Fruit fly (Drosophila melanogaster) whole organism, adult: ENCODE data around the gene SIFaR.
A peak's percentile ranks its signal among the peaks of the same experiment; 100 is the strongest.

Source experiments
- CG11617 ChIP-seq: fragments of 200-800 bp; sonication (Bioruptor generic); optimal IDR thresholded peaks from 2 replicates; lab custom pipeline; 2017; ENCODE audit warnings: mild to moderate bottlenecking, missing biosample characterization, missing genetic modification reagents, missing genetic modification characterization
- CG12768 ChIP-seq: fragments of 200-800 bp; sonication (Bioruptor generic); optimal IDR thresholded peaks from 2 replicates; lab custom pipeline; 2017; ENCODE audit warnings: missing biosample characterization, missing genetic modification characterization, mild to moderate bottlenecking, moderate library complexity, missing genetic modification reagents
- CG14711 ChIP-seq: fragments of 200-800 bp; sonication (Bioruptor generic); optimal IDR thresholded peaks from 2 replicates; lab custom pipeline; 2018; ENCODE audit warnings: missing biosample characterization, mild to moderate bottlenecking, missing genetic modification characterization, moderate library complexity
- CG1620 ChIP-seq: fragments of 200-800 bp; sonication (Bioruptor generic); optimal IDR thresholded peaks from 2 replicates; lab custom pipeline; 2016; ENCODE audit warnings: missing biosample characterization, missing genetic modification characterization
- CG33017 ChIP-seq: fragments of 200-800 bp; sonication (Bioruptor generic); optimal IDR thresholded peaks from 2 replicates; lab custom pipeline; 2018; ENCODE audit warnings: missing biosample characterization, mild to moderate bottlenecking, missing genetic modification characterization, moderate library complexity
- CG5204 ChIP-seq: fragments of 200-800 bp; sonication (Bioruptor generic); optimal IDR thresholded peaks from 2 replicates; lab custom pipeline; 2016; ENCODE audit warnings: missing biosample characterization, missing genetic modification characterization
- CG7045 ChIP-seq: fragments of 200-800 bp; sonication (Bioruptor generic); optimal IDR thresholded peaks from 2 replicates; lab custom pipeline; 2017; ENCODE audit warnings: missing biosample characterization, mild to moderate bottlenecking, missing genetic modification characterization
- CG7101 ChIP-seq: fragments of 200-800 bp; sonication (Bioruptor generic); optimal IDR thresholded peaks from 2 replicates; lab custom pipeline; 2018; ENCODE audit warnings: missing biosample characterization, mild to moderate bottlenecking, missing genetic modification characterization, moderate library complexity
- Clk ChIP-seq: fragments of 200-800 bp; sonication (Bioruptor generic); optimal IDR thresholded peaks from 2 replicates; lab custom pipeline; 2017; ENCODE audit warnings: missing biosample characterization, missing genetic modification characterization
- Crg-1 ChIP-seq: fragments of 200-800 bp; sonication (Bioruptor generic); optimal IDR thresholded peaks from 2 replicates; lab custom pipeline; 2016; ENCODE audit warnings: missing biosample characterization, missing genetic modification characterization
- Hr96 ChIP-seq: fragments of 200-800 bp; sonication (Bioruptor generic); optimal IDR thresholded peaks from 2 replicates; lab custom pipeline; 2016; ENCODE audit warnings: missing biosample characterization, missing genetic modification characterization
- Mnt ChIP-seq: fragments of 200-800 bp; sonication (Bioruptor generic); optimal IDR thresholded peaks from 2 replicates; lab custom pipeline; 2016; ENCODE audit warnings: missing biosample characterization, mild to moderate bottlenecking, missing genetic modification characterization
- bab1 ChIP-seq: fragments of 200-800 bp; sonication (Bioruptor generic); optimal IDR thresholded peaks from 3 replicates; lab custom pipeline; 2019; ENCODE audit warnings: missing biosample characterization, mild to moderate bottlenecking, missing genetic modification characterization, moderate library complexity
- cic ChIP-seq: fragments of 200-800 bp; sonication (Bioruptor generic); optimal IDR thresholded peaks from 2 replicates; lab custom pipeline; 2017; ENCODE audit warnings: missing biosample characterization, mild to moderate bottlenecking, missing genetic modification characterization, moderate library complexity
- cnc ChIP-seq, 2 experiments: fragments of >200 bp; optimal IDR thresholded peaks; 2 replicates each; lab custom pipeline; 2017
- kay ChIP-seq: fragments of 200-800 bp; sonication (Bioruptor generic); peaks from one replicate; lab custom pipeline; 2016; ENCODE audit warnings: missing biosample characterization, missing genetic modification characterization, borderline replicate concordance
- ovo ChIP-seq: fragments of 200-800 bp; sonication (Bioruptor generic); optimal IDR thresholded peaks from 2 replicates; lab custom pipeline; 2016; ENCODE audit warnings: missing biosample characterization, missing genetic modification characterization
- pad ChIP-seq: fragments of 200-800 bp; sonication (Bioruptor generic); optimal IDR thresholded peaks from 3 replicates; lab custom pipeline; 2017; ENCODE audit warnings: missing biosample characterization, missing genetic modification characterization, mild to moderate bottlenecking, moderate library complexity, missing genetic modification reagents
- tj ChIP-seq: fragments of 200-800 bp; sonication (Bioruptor generic); optimal IDR thresholded peaks from 3 replicates; lab custom pipeline; 2017; ENCODE audit warnings: missing biosample characterization, mild to moderate bottlenecking, missing genetic modification characterization, moderate library complexity
- toe ChIP-seq: fragments of 200-800 bp; sonication (Bioruptor generic); optimal IDR thresholded peaks from 2 replicates; lab custom pipeline; 2016; ENCODE audit warnings: missing biosample characterization, missing genetic modification characterization

SIFaR gene

DNA sequence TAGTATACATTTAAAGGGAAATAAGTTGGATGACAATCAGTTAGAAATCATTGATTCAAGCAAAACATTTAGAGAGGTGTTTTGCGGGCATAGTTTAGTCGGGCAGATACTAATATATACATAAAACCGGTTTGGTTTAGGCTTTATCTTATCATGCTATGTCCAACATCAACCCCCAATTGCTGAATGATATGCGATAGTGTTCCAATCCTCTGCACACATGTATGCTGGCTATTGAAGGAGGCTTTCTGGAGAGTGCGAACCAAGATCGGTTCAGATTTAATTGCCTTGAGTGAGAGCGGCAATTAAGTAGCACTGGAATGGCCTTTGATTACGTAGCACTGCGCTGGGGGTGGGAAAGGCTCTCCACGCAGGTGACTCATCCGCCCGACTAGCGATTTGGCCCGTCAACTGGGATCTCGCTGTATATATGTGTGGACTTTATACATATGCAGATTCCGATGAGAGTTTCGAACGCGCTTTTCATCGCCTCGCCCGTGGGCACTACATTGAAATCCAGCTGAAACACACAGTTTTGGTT is 25.8 kb downstream of the SIFaR start:
- peak; percentile 19 for TF ChIP-seq CG12768 (GFP tag; lab: Kevin White, UChicago)
- TF ChIP-seq CG14711 (tag; lab: Kevin White, UChicago), result no peak
- no peak for TF ChIP-seq Hr96 (GFP tag; lab: Kevin White, UChicago)
- peak; percentile 32 for TF ChIP-seq kay (GFP tag; lab: Kevin White, UChicago)

DNA sequence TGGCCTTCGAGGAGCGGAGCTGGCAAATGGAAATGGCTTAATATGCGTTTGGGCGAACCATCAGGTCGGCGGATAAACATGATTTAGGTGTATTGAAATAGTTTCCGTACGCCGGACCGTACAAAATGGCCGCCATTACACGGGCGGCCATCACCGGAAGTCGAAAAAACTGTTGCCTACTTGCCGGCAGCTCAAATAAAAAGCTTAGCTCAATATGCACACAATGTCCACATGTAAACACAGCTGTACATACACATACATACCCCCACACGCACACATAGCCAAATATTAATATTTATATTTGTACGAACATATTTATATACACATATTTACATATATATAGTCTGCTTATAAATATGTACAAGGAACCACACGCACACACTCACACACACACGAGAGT is 30.6 kb downstream of the SIFaR start:
- peak; percentile 1 for TF ChIP-seq bab1
- no peak for TF ChIP-seq Mnt (GFP tag; lab: Kevin White, UChicago)

DNA sequence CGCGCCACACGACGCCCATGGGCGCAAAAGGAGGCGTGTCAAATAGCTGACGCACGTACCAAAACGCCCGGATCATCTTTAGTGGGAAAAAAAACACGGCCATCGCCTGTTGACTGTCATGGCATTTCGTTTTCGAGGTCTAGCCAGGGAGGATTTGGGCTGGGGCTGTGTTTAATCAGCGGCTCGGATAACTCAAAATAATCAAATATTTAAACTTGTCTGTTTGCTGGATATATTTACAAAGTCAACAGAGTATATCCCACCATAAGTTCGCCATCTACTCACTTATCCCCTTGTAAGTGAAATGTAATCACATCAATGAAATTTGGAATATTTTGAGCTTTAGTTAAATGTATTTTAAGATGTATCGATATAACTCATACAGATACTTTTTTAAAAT is 33.0 kb downstream of the SIFaR start:
- TF ChIP-seq bab1 (no peak), ovo (GFP tag; lab: Kevin White, UChicago) (no peak), Mnt (GFP tag; lab: Kevin White, UChicago) (no peak), CG7045 (GFP tag; lab: Kevin White, UChicago) (no peak), CG14711 (tag; lab: Kevin White, UChicago) (no peak), Crg-1 (GFP tag; lab: Kevin White, UChicago) (no peak), CG33017 (no peak), CG12768 (GFP tag; lab: Kevin White, UChicago) (no peak), Hr96 (GFP tag; lab: Kevin White, UChicago) (no peak), CG11617 (GFP tag; lab: Kevin White, UChicago) (no peak), cic (no peak)

DNA sequence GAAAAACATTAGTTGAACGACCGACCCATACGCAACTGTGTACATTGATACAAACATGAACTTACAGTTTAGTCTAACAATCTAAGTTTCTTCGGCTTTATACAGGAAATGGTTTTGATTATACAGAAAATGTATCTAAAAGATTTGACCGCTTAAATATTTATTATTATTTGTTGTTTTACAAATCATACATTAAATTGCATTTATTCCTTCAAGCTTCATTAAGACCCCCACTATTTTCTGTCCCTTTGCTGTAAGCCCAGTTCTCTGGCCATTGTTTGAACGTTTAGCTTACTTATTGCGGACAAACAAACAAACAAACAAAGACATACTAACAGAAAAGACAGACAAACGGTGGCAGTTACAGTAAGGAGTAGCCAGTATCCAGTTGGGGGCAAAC is 39.5 kb downstream of the SIFaR start:
- no peak for TF ChIP-seq Clk
- no peak for TF ChIP-seq CG14711 (tag; lab: Kevin White, UChicago)
- no peak for TF ChIP-seq Hr96 (GFP tag; lab: Kevin White, UChicago)

DNA sequence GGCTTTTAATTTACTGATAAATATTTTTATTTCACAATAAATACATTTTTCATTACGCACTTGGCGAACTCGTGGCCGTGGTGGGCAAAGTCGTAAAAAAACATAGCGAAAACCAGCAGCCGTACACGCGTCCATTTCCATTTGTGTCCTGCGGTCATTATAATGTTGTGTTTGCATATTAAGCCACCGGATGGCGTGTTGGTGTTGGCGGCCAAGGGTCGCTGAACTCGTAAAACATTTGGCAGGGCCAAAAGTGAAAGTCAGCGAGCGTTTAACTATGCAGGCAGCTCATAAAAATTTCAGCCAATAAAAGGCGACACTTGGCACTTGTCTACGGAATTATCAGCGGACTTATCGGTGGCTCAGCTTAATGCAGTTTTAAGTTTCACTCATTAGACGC is 41.3 kb downstream of the SIFaR start:
- TF ChIP-seq pad (GFP tag; lab: Kevin White, UChicago) (no peak), cic (no peak), ovo (GFP tag; lab: Kevin White, UChicago) (no peak), toe (GFP tag; lab: Kevin White, UChicago) (no peak), Clk (no peak), CG7101 (tag; lab: Kevin White, UChicago) (no peak), tj (GFP tag; lab: Kevin White, UChicago) (no peak), CG12768 (GFP tag; lab: Kevin White, UChicago) (no peak), CG33017 (no peak)

DNA sequence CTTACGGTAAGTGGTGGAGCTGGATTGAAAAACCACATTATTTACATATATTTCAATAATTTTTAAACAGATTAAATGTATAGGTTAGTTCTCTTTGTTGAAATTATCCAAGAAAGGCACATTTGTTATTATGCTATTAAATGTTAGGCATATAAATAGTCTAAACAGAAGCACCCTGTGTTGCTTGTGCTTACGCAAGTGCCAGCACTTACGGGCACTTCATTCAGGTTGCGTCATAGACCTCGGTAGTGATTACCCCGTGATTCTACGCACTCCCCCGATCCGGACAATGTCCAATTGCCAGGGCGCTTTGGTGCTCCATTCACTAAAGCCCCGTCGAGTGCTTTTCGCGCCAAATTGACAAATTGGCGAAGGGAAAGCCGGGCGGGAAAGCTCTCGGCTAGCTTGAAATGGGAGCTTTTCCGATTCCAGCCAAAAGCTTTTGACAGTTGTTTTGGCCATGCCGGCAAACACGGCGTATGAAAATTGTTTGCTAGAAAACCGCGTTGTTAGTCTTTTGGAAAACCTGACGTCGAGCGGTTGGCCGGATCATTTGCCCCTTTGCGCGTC is 47.2 kb downstream of the SIFaR start, which contains the start of gene ETHR:
Gene ETHR (plus strand): TSS at position 520 of the 570 bp plus-strand sequence.
- TF ChIP-seq Mnt (GFP tag; lab: Kevin White, UChicago), result peak; percentile 30
- TF ChIP-seq tj (GFP tag; lab: Kevin White, UChicago), result peak; percentile 11
- TF ChIP-seq Clk, result peak; percentile 29
- peak; percentile 14 for TF ChIP-seq Hr96 (GFP tag; lab: Kevin White, UChicago)
- TF ChIP-seq CG33017, result peak; percentile 63
- TF ChIP-seq kay (GFP tag; lab: Kevin White, UChicago), result peak; percentile 83
- no peak for TF ChIP-seq pad (GFP tag; lab: Kevin White, UChicago)
- no peak for TF ChIP-seq CG1620
- TF ChIP-seq CG7101 (tag; lab: Kevin White, UChicago), result peak; percentile 47
- no peak for TF ChIP-seq bab1
- peak; percentile 26 for TF ChIP-seq Crg-1 (GFP tag; lab: Kevin White, UChicago)
- peak; percentile 34 for TF ChIP-seq toe (GFP tag; lab: Kevin White, UChicago)
- TF ChIP-seq CG12768 (GFP tag; lab: Kevin White, UChicago), result peak; percentile 89
- peak; percentile 21 for TF ChIP-seq CG14711 (tag; lab: Kevin White, UChicago)
- TF ChIP-seq ovo (GFP tag; lab: Kevin White, UChicago), result no peak
- peak; percentile 8 for TF ChIP-seq CG7045 (GFP tag; lab: Kevin White, UChicago)
- peak; percentile 100 for TF ChIP-seq cic
- TF ChIP-seq cnc (optimal IDR thresholded peaks at IDR 0.05; lab: Kevin White, UChicago), result no peak
- TF ChIP-seq CG11617 (GFP tag; lab: Kevin White, UChicago), result peak; percentile 73
- no peak for TF ChIP-seq CG5204

DNA sequence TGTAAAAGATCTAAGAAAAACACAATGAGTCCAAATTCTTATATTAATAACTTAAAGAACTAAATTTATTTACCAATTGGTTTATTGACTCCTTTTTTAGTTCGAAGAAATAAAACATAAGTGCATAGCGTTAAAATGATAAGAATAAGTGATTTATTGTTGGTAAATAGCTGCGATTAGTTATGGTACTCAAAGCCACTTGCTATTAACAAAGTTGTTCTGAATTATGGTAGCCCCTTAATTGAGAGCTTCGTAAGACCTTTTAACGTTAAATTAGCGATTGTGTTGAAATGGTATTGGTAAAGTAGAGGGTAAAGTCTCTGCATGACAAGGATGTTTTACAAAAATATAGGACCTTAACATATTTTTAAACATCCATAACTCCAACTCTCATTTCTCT is 48.0 kb downstream of the SIFaR start:
- TF ChIP-seq cic (no peak), CG12768 (GFP tag; lab: Kevin White, UChicago) (no peak), kay (GFP tag; lab: Kevin White, UChicago) (peak; percentile 15)

DNA sequence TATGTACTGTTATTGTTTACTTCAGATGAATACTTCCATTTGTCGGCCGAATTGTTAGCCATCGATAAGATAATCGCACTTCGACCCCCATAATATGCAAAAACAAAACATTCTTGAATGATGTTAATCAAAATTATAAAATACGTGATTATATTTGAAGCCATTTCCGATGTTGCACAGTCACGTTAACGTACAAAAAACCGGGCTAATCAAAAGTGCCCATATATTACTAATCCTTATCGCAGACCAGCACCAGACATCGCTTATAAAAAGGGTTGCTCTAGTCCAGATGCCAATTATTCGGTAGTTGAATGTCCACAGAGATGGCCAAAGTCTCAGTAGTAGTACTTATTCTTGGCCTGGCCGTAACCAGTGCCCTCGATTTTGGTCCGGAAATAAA is 51.5 kb downstream of the SIFaR start, which contains the start of gene CG5892:
Gene CG5892 (plus strand): TSS at position 301 of the 400 bp plus-strand sequence.
- TF ChIP-seq Clk, result no peak
